Worm (Caenorhabditis elegans) whole organism, young adult: ENCODE data around the gene srh-100.

ENCODE experiments used
- T26A5.8 ChIP-seq: sonication (generic microtip); optimal IDR thresholded peaks from 2 replicates; lab custom pipeline; 2016; ENCODE audit warnings: missing genetic modification characterization, missing compliant biosample characterization
- Y53F4B.3 ChIP-seq: fragments of 200-800 bp; sonication (Bioruptor generic); IDR thresholded peaks from 2 replicates; pipeline ENCODE4 v1.3.6; 2022; ENCODE audit warnings: missing genetic modification reagents, missing genetic modification characterization, missing compliant biosample characterization
- Y56A3A.18 ChIP-seq: fragments of 200-800 bp; sonication (Bioruptor generic); IDR thresholded peaks from 2 replicates; pipeline ENCODE4 v1.3.6; 2022; ENCODE audit warnings: missing genetic modification reagents, missing genetic modification characterization, missing compliant biosample characterization
- bed-2 ChIP-seq: fragments of 200-800 bp; sonication (Bioruptor generic); IDR thresholded peaks from 2 replicates; pipeline ENCODE4 v1.3.6; 2022; ENCODE audit warnings: missing genetic modification reagents, missing genetic modification characterization, missing compliant biosample characterization
- ceh-27 ChIP-seq: fragments of 200-800 bp; sonication (Bioruptor generic); optimal IDR thresholded peaks from 2 replicates; lab custom pipeline; 2018; ENCODE audit warnings: mild to moderate bottlenecking, missing genetic modification characterization, moderate library complexity, missing compliant biosample characterization
- ceh-40 ChIP-seq: fragments of 200-800 bp; sonication (Bioruptor generic); IDR thresholded peaks from 2 replicates; pipeline ENCODE4 v1.3.6; 2022; ENCODE audit warnings: missing genetic modification characterization, missing compliant biosample characterization
- ceh-79 ChIP-seq: sonication (generic microtip); optimal IDR thresholded peaks from 2 replicates; lab custom pipeline; 2017; ENCODE audit warnings: mild to moderate bottlenecking, missing genetic modification characterization, missing compliant biosample characterization
- efl-1 ChIP-seq: fragments of 150-350 bp; optimal IDR thresholded peaks from 2 replicates; lab custom pipeline; 2014; ENCODE audit warnings: missing biosample characterization, missing genetic modification reagents, missing genetic modification characterization
- gei-17 ChIP-seq: fragments of 200-800 bp; sonication (Bioruptor generic); optimal IDR thresholded peaks from 2 replicates; lab custom pipeline; 2018; ENCODE audit warnings: mild to moderate bottlenecking, missing genetic modification characterization, missing compliant biosample characterization
- hlh-26 ChIP-seq: fragments of 200-800 bp; sonication (Bioruptor generic); conservative IDR thresholded peaks from 2 replicates; pipeline ENCODE4 v1.3.6; 2022; ENCODE audit warnings: missing genetic modification reagents, missing genetic modification characterization, missing compliant biosample characterization
- lin-54 ChIP-seq: fragments of 200-800 bp; sonication (Bioruptor generic); optimal IDR thresholded peaks from 2 replicates; lab custom pipeline; 2018; ENCODE audit warnings: mild to moderate bottlenecking, missing genetic modification characterization, missing compliant biosample characterization
- nfya-1 ChIP-seq: sonication (generic microtip); optimal IDR thresholded peaks from 2 replicates; lab custom pipeline; 2017; ENCODE audit warnings: antibody characterized with exemption, missing compliant biosample characterization, missing genetic modification characterization, borderline replicate concordance; ENCODE audit not compliant: insufficient read depth
- nfyb-1 ChIP-seq: fragments of 200-800 bp; sonication (Bioruptor generic); IDR thresholded peaks from 2 replicates; pipeline ENCODE4 v1.3.6; 2022; ENCODE audit warnings: missing genetic modification reagents, missing genetic modification characterization, missing compliant biosample characterization
- nhr-120 ChIP-seq: fragments of 200-800 bp; sonication (Bioruptor generic); IDR thresholded peaks from 2 replicates; pipeline ENCODE4 v1.3.6; 2022; ENCODE audit warnings: missing genetic modification characterization, missing compliant biosample characterization
- nhr-179 ChIP-seq: sonication (generic microtip); optimal IDR thresholded peaks from 2 replicates; lab custom pipeline; 2016; ENCODE audit warnings: mild to moderate bottlenecking, missing genetic modification characterization, missing compliant biosample characterization
- nhr-90 ChIP-seq: sonication (generic microtip); optimal IDR thresholded peaks from 2 replicates; lab custom pipeline; 2016; ENCODE audit warnings: missing genotype, mild to moderate bottlenecking, missing genetic modification characterization, missing compliant biosample characterization
- sea-2 ChIP-seq: fragments of 200-800 bp; sonication (Bioruptor generic); IDR thresholded peaks from 2 replicates; pipeline ENCODE4 v1.3.6; 2022; ENCODE audit warnings: missing genetic modification characterization, missing compliant biosample characterization
- tbx-9 ChIP-seq: sonication (generic microtip); optimal IDR thresholded peaks from 2 replicates; lab custom pipeline; 2016; ENCODE audit warnings: borderline replicate concordance, missing genetic modification characterization, inconsistent platforms, missing compliant biosample characterization

The srh-100 gene

DNA sequence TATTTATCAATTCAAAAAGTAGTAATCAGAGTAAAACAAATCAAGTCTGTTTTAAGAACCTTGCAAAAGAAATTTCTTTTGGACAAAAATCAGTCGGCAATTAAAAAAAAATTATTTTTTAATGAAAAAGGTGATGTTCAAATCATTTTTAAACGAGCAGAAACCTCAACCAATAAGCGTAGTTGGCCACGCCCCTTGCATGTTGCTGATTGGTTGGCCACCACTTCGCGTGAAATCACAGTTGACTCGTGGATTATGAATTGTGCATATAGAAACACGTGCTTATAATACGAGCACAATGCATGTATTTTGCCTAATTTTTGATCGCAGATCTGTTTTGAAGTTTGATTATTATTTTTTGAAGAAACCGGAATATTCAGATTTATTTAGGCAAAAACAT lies 49.3 kb downstream of the srh-100 start:
- TF ChIP-seq ceh-79 (tag; lab: Kevin White, UChicago): no peak
- TF ChIP-seq nfyb-1 (GFP tag; lab: Robert Waterston, UW): 0 out of 2 replicates have a peak, but pooled peaks have one; percentile 50

DNA sequence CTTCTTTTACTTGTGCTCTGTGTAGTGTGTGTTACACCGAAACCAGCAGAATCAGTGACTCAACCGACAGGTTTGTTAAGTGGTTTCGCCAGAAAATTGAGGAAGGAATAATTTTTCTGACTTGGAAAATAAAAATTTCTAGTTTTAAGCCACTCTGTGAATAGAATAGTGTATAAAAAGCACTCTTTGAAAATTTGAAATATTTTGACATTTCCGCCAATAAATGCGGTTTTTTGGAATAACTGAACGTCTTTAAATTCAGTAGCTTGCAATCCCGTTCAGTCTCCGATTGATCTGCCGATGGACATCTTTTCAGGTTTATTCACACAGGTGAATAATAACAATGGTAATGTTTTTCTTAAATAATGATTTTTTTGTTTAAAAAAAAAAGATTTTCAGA lies 50.0 kb downstream of the srh-100 start, which contains the start of gene F19B10.3:
F19B10.3 (plus strand) TSS at position 301 of the 400 bp plus-strand sequence.
- no peak for TF ChIP-seq bed-2 (GFP tag; lab: Robert Waterston, UW)
- no peak for TF ChIP-seq nhr-90 (tag; lab: Kevin White, UChicago)
- TF ChIP-seq hlh-26: no peak
- TF ChIP-seq ceh-40 (GFP tag; lab: Robert Waterston, UW): no peak
- TF ChIP-seq Y53F4B.3 (GFP tag; lab: Robert Waterston, UW): no peak
- TF ChIP-seq T26A5.8 (tag; lab: Kevin White, UChicago): no peak
- TF ChIP-seq sea-2 (GFP tag; lab: Robert Waterston, UW): no peak
- TF ChIP-seq gei-17 (GFP tag; lab: Kevin White, UChicago): no peak
- TF ChIP-seq nfya-1: no peak
- TF ChIP-seq nhr-179 (tag; lab: Kevin White, UChicago): no peak
- no peak for TF ChIP-seq Y56A3A.18 (GFP tag; lab: Robert Waterston, UW)
- TF ChIP-seq nhr-120 (GFP tag; lab: Robert Waterston, UW): no peak
- no peak for TF ChIP-seq ceh-27 (GFP tag; lab: Kevin White, UChicago)
- no peak for TF ChIP-seq tbx-9 (tag; lab: Kevin White, UChicago)
- no peak for TF ChIP-seq lin-54

DNA sequence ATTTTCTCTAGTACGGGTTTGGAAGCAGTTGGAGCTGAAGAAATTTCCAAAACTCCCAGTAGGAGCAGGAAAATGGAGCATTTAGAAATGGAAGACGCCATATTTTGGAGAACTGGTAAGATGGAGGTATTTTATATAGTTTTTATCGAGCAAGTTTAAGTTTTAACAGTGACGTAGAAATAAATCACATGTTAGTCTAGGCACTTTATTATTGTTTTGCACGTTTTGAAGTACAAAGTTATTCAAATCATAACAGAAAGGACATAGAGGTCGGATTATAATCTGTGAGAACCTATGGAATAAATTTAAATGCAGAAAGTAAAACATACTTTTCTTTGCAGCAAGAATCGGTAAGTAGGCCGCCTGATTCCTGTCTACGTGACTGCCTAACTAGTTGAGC lies 50.7 kb downstream of the srh-100 start, which contains the start of gene F19B10.6:
F19B10.6 (minus strand) TSS at position 101 of the 400 bp plus-strand sequence.
- no peak for TF ChIP-seq efl-1 (GFP tag; lab: Kevin White, UChicago)
